Fruit fly (Drosophila melanogaster) whole organism, embryonic: Measurements from ENCODE around the gene GluProRS.

Experiments used
- Adf1 ChIP-seq: fragments of 200-800 bp; sonication (Bioruptor generic); IDR thresholded peaks from 2 replicates; pipeline ENCODE4 v1.3.6; 2022; ENCODE audit warnings: missing biosample characterization, missing genetic modification characterization
- Aef1 ChIP-seq: fragments of 200-800 bp; sonication (Bioruptor generic); IDR thresholded peaks from 3 replicates; pipeline ENCODE4 v1.3.6; 2022; ENCODE audit warnings: missing biosample characterization, missing genetic modification characterization
- Awh ChIP-seq: fragments of 200-800 bp; sonication (Bioruptor generic); IDR thresholded peaks from 2 replicates; pipeline ENCODE4, ENCODE4 v1.3.6; 2022; ENCODE audit warnings: missing biosample characterization, missing genetic modification characterization
- Bteb2 ChIP-seq: fragments of 200-800 bp; sonication (Bioruptor generic); optimal IDR thresholded peaks from 2 replicates; lab custom pipeline; 2016; ENCODE audit warnings: missing biosample characterization, missing genetic modification characterization
- C15 ChIP-seq: fragments of 200-800 bp; sonication (Bioruptor generic); IDR thresholded peaks from 3 replicates; pipeline ENCODE4 v1.3.6; 2022; ENCODE audit warnings: missing biosample characterization, missing genetic modification characterization
- CG10274 ChIP-seq: fragments of 200-800 bp; sonication (Bioruptor generic); optimal IDR thresholded peaks from 3 replicates; lab custom pipeline; 2017; ENCODE audit warnings: missing biosample characterization, mild to moderate bottlenecking, missing genetic modification characterization
- CG10321 ChIP-seq: fragments of 200-800 bp; sonication (Bioruptor generic); IDR thresholded peaks from 2 replicates; pipeline ENCODE4 v1.3.6; 2022; ENCODE audit warnings: missing biosample characterization, missing genetic modification characterization
- CG12071 ChIP-seq: fragments of 200-800 bp; sonication (Bioruptor generic); optimal IDR thresholded peaks from 3 replicates; lab custom pipeline; 2018; ENCODE audit warnings: missing biosample characterization, mild to moderate bottlenecking, missing genetic modification characterization
- CG12219 ChIP-seq: fragments of 200-800 bp; sonication (Bioruptor generic); optimal IDR thresholded peaks from 3 replicates; lab custom pipeline; 2018; ENCODE audit warnings: missing biosample characterization, mild to moderate bottlenecking, missing genetic modification characterization
- CG14860 ChIP-seq: fragments of 200-800 bp; sonication (Bioruptor generic); IDR thresholded peaks from 3 replicates; pipeline ENCODE4 v1.3.6; 2022; ENCODE audit warnings: missing biosample characterization, missing genetic modification characterization; ENCODE audit not compliant: partially characterized antibody
- CG15073 ChIP-seq: fragments of 200-800 bp; sonication (Bioruptor generic); optimal IDR thresholded peaks from 2 replicates; lab custom pipeline; 2016; ENCODE audit warnings: missing biosample characterization, missing genetic modification characterization
- CG15479 ChIP-seq: fragments of 200-800 bp; sonication (Bioruptor generic); optimal IDR thresholded peaks from 3 replicates; lab custom pipeline; 2019; ENCODE audit warnings: missing biosample characterization, mild to moderate bottlenecking, missing genetic modification characterization, moderate library complexity
- CG17328 ChIP-seq: fragments of 200-800 bp; sonication (Bioruptor generic); IDR thresholded peaks from 2 replicates; pipeline ENCODE4 v1.3.6; 2022; ENCODE audit warnings: missing biosample characterization, missing genetic modification characterization
- CG17912 ChIP-seq: fragments of 200-800 bp; sonication (Bioruptor generic); optimal IDR thresholded peaks from 2 replicates; lab custom pipeline; 2018; ENCODE audit warnings: missing biosample characterization, mild to moderate bottlenecking, missing genetic modification characterization
- CG2116 ChIP-seq: fragments of 200-800 bp; sonication (Bioruptor generic); optimal IDR thresholded peaks from 3 replicates; lab custom pipeline; 2018; ENCODE audit warnings: missing biosample characterization, mild to moderate bottlenecking, missing genetic modification characterization
- CG2678 ChIP-seq: fragments of 200-800 bp; sonication (Bioruptor generic); optimal IDR thresholded peaks from 3 replicates; lab custom pipeline; 2019; ENCODE audit warnings: missing biosample characterization, mild to moderate bottlenecking, missing genetic modification characterization, moderate library complexity
- CG2889 ChIP-seq: fragments of 200-800 bp; sonication (Bioruptor generic); IDR thresholded peaks from 3 replicates; pipeline ENCODE4 v1.3.6; 2022; ENCODE audit warnings: missing biosample characterization, missing genetic modification characterization
- CG31388 ChIP-seq: fragments of 200-800 bp; sonication (Bioruptor generic); optimal IDR thresholded peaks from 2 replicates; lab custom pipeline; 2016; ENCODE audit warnings: missing biosample characterization, missing genetic modification characterization
- CG4707 ChIP-seq: fragments of 200-800 bp; sonication (Bioruptor generic); optimal IDR thresholded peaks from 2 replicates; lab custom pipeline; 2018; ENCODE audit warnings: missing biosample characterization, mild to moderate bottlenecking, missing genetic modification characterization, moderate library complexity
- CG6683 ChIP-seq: fragments of 200-800 bp; sonication (Bioruptor generic); optimal IDR thresholded peaks from 2 replicates; lab custom pipeline; 2017; ENCODE audit warnings: missing biosample characterization, mild to moderate bottlenecking, missing genetic modification characterization, missing genetic modification reagents
- CG6689 ChIP-seq: fragments of 200-800 bp; sonication (Bioruptor generic); IDR thresholded peaks from 2 replicates; pipeline ENCODE4 v1.3.6; 2022; ENCODE audit warnings: missing biosample characterization, missing genetic modification characterization
- CG6765 ChIP-seq: fragments of 200-800 bp; sonication (Bioruptor generic); optimal IDR thresholded peaks from 3 replicates; lab custom pipeline; 2017; ENCODE audit warnings: missing biosample characterization, mild to moderate bottlenecking, missing genetic modification characterization
- CG8388 ChIP-seq: fragments of 200-800 bp; sonication (Bioruptor generic); optimal IDR thresholded peaks from 2 replicates; lab custom pipeline; 2019; ENCODE audit warnings: missing biosample characterization, mild to moderate bottlenecking, missing genetic modification characterization, moderate library complexity
- CG9817 ChIP-seq: fragments of 200-800 bp; sonication (Bioruptor generic); optimal IDR thresholded peaks from 2 replicates; lab custom pipeline; 2018; ENCODE audit warnings: missing biosample characterization, mild to moderate bottlenecking, missing genetic modification characterization, moderate library complexity
- CoRest ChIP-seq: fragments of 200-800 bp; sonication (Bioruptor generic); optimal IDR thresholded peaks from 3 replicates; lab custom pipeline; 2018; ENCODE audit warnings: missing biosample characterization, mild to moderate bottlenecking, missing genetic modification characterization, moderate library complexity
- Doc2 ChIP-seq: fragments of 200-800 bp; sonication (Bioruptor generic); IDR thresholded peaks from 2 replicates; pipeline ENCODE4 v1.3.6; 2022; ENCODE audit warnings: missing biosample characterization, missing genetic modification characterization
- Dref ChIP-seq: fragments of 200-800 bp; sonication (Bioruptor generic); IDR thresholded peaks from 2 replicates; pipeline ENCODE4 v1.3.6; 2022; ENCODE audit warnings: missing biosample characterization, missing genetic modification characterization
- H2.0 ChIP-seq: fragments of 200-800 bp; sonication (Bioruptor generic); IDR thresholded peaks from 2 replicates; pipeline ENCODE4 v1.3.6; 2022; ENCODE audit warnings: missing biosample characterization, missing genetic modification characterization
- Hr39 ChIP-seq: fragments of >200 bp; optimal IDR thresholded peaks from 2 replicates; lab custom pipeline; 2017
- Jarid2 ChIP-seq: fragments of 200-800 bp; sonication (Bioruptor generic); optimal IDR thresholded peaks from 3 replicates; lab custom pipeline; 2017; ENCODE audit warnings: mild to moderate bottlenecking, missing biosample characterization, missing genetic modification reagents, missing genetic modification characterization
- Sin3A ChIP-seq: fragments of >200 bp; optimal IDR thresholded peaks from 2 replicates; lab custom pipeline; 2018
- Sox100B ChIP-seq: fragments of 200-800 bp; sonication (Bioruptor generic); optimal IDR thresholded peaks from 3 replicates; lab custom pipeline; 2018; ENCODE audit warnings: missing biosample characterization, mild to moderate bottlenecking, missing genetic modification characterization
- Sry-δ ChIP-seq: fragments of 200-800 bp; sonication (Bioruptor generic); optimal IDR thresholded peaks from 2 replicates; lab custom pipeline; 2016; ENCODE audit warnings: missing biosample characterization, missing genetic modification characterization
- cato ChIP-seq: fragments of 200-800 bp; sonication (Bioruptor generic); optimal IDR thresholded peaks from 2 replicates; lab custom pipeline; 2016; ENCODE audit warnings: missing biosample characterization, missing genetic modification characterization, borderline replicate concordance
- caup ChIP-seq: fragments of 200-800 bp; sonication (Bioruptor generic); optimal IDR thresholded peaks from 3 replicates; lab custom pipeline; 2017; ENCODE audit warnings: missing biosample characterization, mild to moderate bottlenecking, missing genetic modification characterization, moderate library complexity; ENCODE audit not compliant: severe bottlenecking
- chif ChIP-seq, 2 experiments: fragments of 200-800 bp; sonication (Bioruptor generic); optimal IDR thresholded peaks; 3 replicates each; lab custom pipeline; 2016; ENCODE audit warnings: missing biosample characterization in 2 of 2, missing genetic modification characterization in 2 of 2
- crol ChIP-seq: fragments of 200-800 bp; sonication (Bioruptor generic); IDR thresholded peaks from 2 replicates; pipeline ENCODE4 v1.3.6; 2022; ENCODE audit warnings: missing biosample characterization, missing genetic modification characterization
- dimm ChIP-seq: fragments of 200-800 bp; sonication (Bioruptor generic); IDR thresholded peaks from 2 replicates; pipeline ENCODE4 v1.3.6; 2022; ENCODE audit warnings: missing biosample characterization, missing genetic modification characterization
- disco-r ChIP-seq: fragments of 200-800 bp; sonication (Bioruptor generic); optimal IDR thresholded peaks from 2 replicates; lab custom pipeline; 2016; ENCODE audit warnings: missing biosample characterization, missing genetic modification characterization
- eve ChIP-seq, 2 experiments: fragments of >200 bp; optimal IDR thresholded peaks; 2 replicates each; lab custom pipeline; 2017; ENCODE audit warnings: missing biosample characterization in 2 of 2, missing genetic modification characterization in 2 of 2
- gfzf ChIP-seq: fragments of 200-800 bp; sonication (Bioruptor generic); optimal IDR thresholded peaks from 2 replicates; lab custom pipeline; 2016; ENCODE audit warnings: missing biosample characterization, mild to moderate bottlenecking, missing genetic modification characterization, moderate library complexity
- jing ChIP-seq: fragments of 200-800 bp; sonication (Bioruptor generic); optimal IDR thresholded peaks from 2 replicates; lab custom pipeline; 2018; ENCODE audit warnings: missing biosample characterization, mild to moderate bottlenecking, missing genetic modification characterization
- knrl ChIP-seq: fragments of 200-800 bp; sonication (Bioruptor generic); IDR thresholded peaks from 3 replicates; pipeline ENCODE4 v1.3.6; 2022; ENCODE audit warnings: missing biosample characterization, missing genetic modification characterization; ENCODE audit not compliant: partially characterized antibody
- nmo ChIP-seq: fragments of 200-800 bp; sonication (Bioruptor generic); optimal IDR thresholded peaks from 2 replicates; lab custom pipeline; 2018; ENCODE audit warnings: missing biosample characterization, mild to moderate bottlenecking, missing genetic modification characterization, moderate library complexity
- rib ChIP-seq: fragments of 200-800 bp; sonication (Bioruptor generic); IDR thresholded peaks from 2 replicates; pipeline ENCODE4 v1.3.6; 2022; ENCODE audit warnings: missing biosample characterization, missing genetic modification characterization
- run ChIP-seq: fragments of 200-800 bp; sonication (Bioruptor generic); optimal IDR thresholded peaks from 3 replicates; lab custom pipeline; 2018; ENCODE audit warnings: missing biosample characterization, mild to moderate bottlenecking, missing genetic modification characterization
- seq ChIP-seq: fragments of 200-800 bp; sonication (Bioruptor generic); IDR thresholded peaks from 2 replicates; pipeline ENCODE4 v1.3.6; 2022; ENCODE audit warnings: missing biosample characterization, missing genetic modification characterization
- ssp ChIP-seq: fragments of 200-800 bp; sonication (Bioruptor generic); IDR thresholded peaks from 2 replicates; pipeline ENCODE4 v1.3.6; 2022; ENCODE audit warnings: missing biosample characterization, missing genetic modification characterization
- stwl ChIP-seq: fragments of 200-800 bp; sonication (Bioruptor generic); optimal IDR thresholded peaks from 3 replicates; lab custom pipeline; 2018; ENCODE audit warnings: missing biosample characterization, mild to moderate bottlenecking, missing genetic modification characterization, moderate library complexity
- tna ChIP-seq: fragments of 200-800 bp; sonication (Bioruptor generic); IDR thresholded peaks from 2 replicates; pipeline ENCODE4 v1.3.6; 2022; ENCODE audit warnings: missing biosample characterization, missing genetic modification characterization; ENCODE audit not compliant: partially characterized antibody
- unc-4 ChIP-seq: fragments of 200-800 bp; sonication (Bioruptor generic); IDR thresholded peaks from 2 replicates; pipeline ENCODE4 v1.3.6; 2022; ENCODE audit warnings: missing biosample characterization, missing genetic modification characterization; ENCODE audit not compliant: partially characterized antibody
- unpg ChIP-seq: fragments of 200-800 bp; sonication (Bioruptor generic); optimal IDR thresholded peaks from 3 replicates; lab custom pipeline; 2018; ENCODE audit warnings: missing biosample characterization, mild to moderate bottlenecking, missing genetic modification characterization, moderate library complexity

The GluProRS gene

dm6 chr3R:23996224-23996623 is 38.0 kb upstream of the GluProRS start, which contains the start of gene LSm3 (continued):
- TF ChIP-seq Dref (GFP tag; lab: Robert Waterston, UW) (peak; percentile 34; the same call in 1 of the 2 replicates), CG17328 (no peak), CG9817 (tag; lab: Kevin White, UChicago) (no peak), ssp (GFP tag; lab: Robert Waterston, UW) (no peak), CG6689 (GFP tag; lab: Robert Waterston, UW) (no peak), CG15073 (GFP tag; lab: Kevin White, UChicago) (no peak), disco-r (GFP tag; lab: Kevin White, UChicago) (no peak), CG10321 (GFP tag; lab: Robert Waterston, UW) (no peak), gfzf (peak; percentile 9), Sox100B (GFP tag; lab: Kevin White, UChicago) (no peak), CG6683 (GFP tag; lab: Kevin White, UChicago) (no peak), knrl (GFP tag; lab: Robert Waterston, UW) (no peak), jing (GFP tag; lab: Kevin White, UChicago) (no peak), CG8388 (GFP tag; lab: Kevin White, UChicago) (no peak), CG15479 (peak; percentile 63), seq (no peak), Doc2 (GFP tag; lab: Robert Waterston, UW) (no peak), Awh (GFP tag; lab: Robert Waterston, UW) (no peak), CG12219 (GFP tag; lab: Kevin White, UChicago) (no peak), tna (no peak), CoRest (peak; percentile 47), Aef1 (GFP tag; lab: Robert Waterston, UW) (no peak), CG2678 (tag; lab: Kevin White, UChicago) (no peak), eve (GFP tag; optimal IDR thresholded peaks at IDR 0.05; lab: Kevin White, UChicago) (no peak), Jarid2 (GFP tag; lab: Kevin White, UChicago) (no peak), Bteb2 (GFP tag; lab: Kevin White, UChicago) (no peak), CG12071 (GFP tag; lab: Kevin White, UChicago) (no peak), crol (GFP tag; lab: Robert Waterston, UW) (no peak), Sry-δ (GFP tag; lab: Kevin White, UChicago) (peak; percentile 17), rib (GFP tag; lab: Robert Waterston, UW) (no peak), nmo (no peak), unpg (GFP tag; lab: Kevin White, UChicago) (no peak), Hr39 (lab: Kevin White, UChicago) (no peak), Sin3A (lab: Kevin White, UChicago) (peak; percentile 29), C15 (GFP tag; lab: Robert Waterston, UW) (no peak), cato (GFP tag; lab: Kevin White, UChicago) (no peak), chif (GFP tag; optimal IDR thresholded peaks at IDR 0.05; lab: Kevin White, UChicago) (no peak), CG17912 (no peak), caup (GFP tag; lab: Kevin White, UChicago) (no peak), CG2889 (GFP tag; lab: Robert Waterston, UW) (no peak), unc-4 (GFP tag; lab: Robert Waterston, UW) (no peak), CG2116 (GFP tag; lab: Kevin White, UChicago) (peak; percentile 48), H2.0 (GFP tag; lab: Robert Waterston, UW) (no peak), CG31388 (GFP tag; lab: Kevin White, UChicago) (no peak), CG4707 (no peak), run (tag; lab: Kevin White, UChicago) (no peak), CG6765 (GFP tag; lab: Kevin White, UChicago) (no peak), CG14860 (GFP tag; lab: Robert Waterston, UW) (no peak), Adf1 (GFP tag; lab: Robert Waterston, UW) (no peak), dimm (GFP tag; lab: Robert Waterston, UW) (no peak), stwl (tag; lab: Kevin White, UChicago) (peak; percentile 47), CG10274 (GFP tag; lab: Kevin White, UChicago) (no peak)
